Worm (Caenorhabditis elegans) whole organism, young adult: ENCODE measurements around the gene gpla-1.
A peak's percentile ranks its signal among the peaks of the same experiment; 100 is the strongest.

Experiments
- B0019.2 ChIP-seq: fragments of 200-800 bp; sonication (Bioruptor generic); conservative IDR thresholded peaks from 2 replicates; pipeline ENCODE4 v1.3.6; 2022; ENCODE audit warnings: missing genetic modification reagents, missing genetic modification characterization, missing compliant biosample characterization
- B0261.1 ChIP-seq: sonication (generic microtip); optimal IDR thresholded peaks from 2 replicates; lab custom pipeline; 2016; ENCODE audit warnings: mild to moderate bottlenecking, missing genetic modification characterization, moderate library complexity, missing compliant biosample characterization
- F33H1.4 ChIP-seq: fragments of 200-800 bp; sonication (Bioruptor generic); IDR thresholded peaks from 2 replicates; pipeline ENCODE4 v1.3.6; 2022; ENCODE audit warnings: missing genetic modification reagents, missing genetic modification characterization, missing compliant biosample characterization
- F37B4.10 ChIP-seq: fragments of 200-800 bp; sonication (Bioruptor generic); IDR thresholded peaks from 2 replicates; pipeline ENCODE4 v1.3.6; 2022; ENCODE audit warnings: missing genetic modification characterization, missing compliant biosample characterization
- F39B2.1 ChIP-seq: fragments of 200-800 bp; sonication (Bioruptor generic); IDR thresholded peaks from 2 replicates; pipeline ENCODE4 v1.3.6; 2022; ENCODE audit warnings: missing genetic modification reagents, missing genetic modification characterization, missing compliant biosample characterization
- F49E8.2 ChIP-seq: sonication (generic microtip); optimal IDR thresholded peaks from 3 replicates; lab custom pipeline; 2017; ENCODE audit warnings: missing genetic modification characterization, mild to moderate bottlenecking, missing compliant biosample characterization, antibody characterized with exemption, moderate library complexity; ENCODE audit not compliant: insufficient read depth
- F52B5.7 ChIP-seq: sonication (generic microtip); optimal IDR thresholded peaks from 2 replicates; lab custom pipeline; 2016; ENCODE audit warnings: mild to moderate bottlenecking, missing genetic modification characterization, missing compliant biosample characterization
- K11D2.4 ChIP-seq: fragments of 200-800 bp; sonication (Bioruptor generic); IDR thresholded peaks from 2 replicates; pipeline ENCODE4 v1.3.6; 2022; ENCODE audit warnings: missing genetic modification reagents, missing genetic modification characterization, missing compliant biosample characterization
- T26A5.8 ChIP-seq: sonication (generic microtip); optimal IDR thresholded peaks from 2 replicates; lab custom pipeline; 2016; ENCODE audit warnings: missing genetic modification characterization, missing compliant biosample characterization
- Y53G8AR.9 ChIP-seq: fragments of 200-800 bp; sonication (Bioruptor generic); conservative IDR thresholded peaks from 2 replicates; pipeline ENCODE4 v1.3.6; 2022; ENCODE audit warnings: missing genetic modification reagents, missing genetic modification characterization, missing compliant biosample characterization
- atf-7 ChIP-seq: sonication (generic microtip); optimal IDR thresholded peaks from 2 replicates; lab custom pipeline; 2017; ENCODE audit warnings: mild to moderate bottlenecking, missing genetic modification characterization, missing compliant biosample characterization
- attf-6 ChIP-seq: fragments of 200-800 bp; sonication (Bioruptor generic); IDR thresholded peaks from 2 replicates; pipeline ENCODE4 v1.3.6; 2022; ENCODE audit warnings: missing genetic modification reagents, missing genetic modification characterization, missing compliant biosample characterization
- bed-2 ChIP-seq: fragments of 200-800 bp; sonication (Bioruptor generic); IDR thresholded peaks from 2 replicates; pipeline ENCODE4 v1.3.6; 2022; ENCODE audit warnings: missing genetic modification reagents, missing genetic modification characterization, missing compliant biosample characterization
- ccch-3 ChIP-seq: fragments of 200-800 bp; sonication (Bioruptor generic); optimal IDR thresholded peaks from 2 replicates; lab custom pipeline; 2018; ENCODE audit warnings: mild to moderate bottlenecking, missing genetic modification characterization, missing compliant biosample characterization
- cebp-1 ChIP-seq, 2 experiments: fragments of 200-800 bp in 1 of 2; sonication (Bioruptor generic) in 1 of 2; sonication (generic microtip) in 1 of 2; IDR thresholded peaks in 1 of 2; optimal IDR thresholded peaks in 1 of 2; 2 replicates each; pipeline versions ENCODE4 v1.3.6 to Lab custom; 2017 to 2022; ENCODE audit warnings: missing compliant biosample characterization in 2 of 2, missing genetic modification characterization in 2 of 2, mild to moderate bottlenecking in 1 of 2, missing genetic modification reagents in 1 of 2, moderate library complexity in 1 of 2
- ceh-27 ChIP-seq: fragments of 200-800 bp; sonication (Bioruptor generic); optimal IDR thresholded peaks from 2 replicates; lab custom pipeline; 2018; ENCODE audit warnings: mild to moderate bottlenecking, missing genetic modification characterization, moderate library complexity, missing compliant biosample characterization
- ceh-58 ChIP-seq: fragments of 200-800 bp; sonication (Bioruptor generic); IDR thresholded peaks from 2 replicates; pipeline ENCODE4 v1.3.6; 2022; ENCODE audit warnings: missing genetic modification characterization, missing compliant biosample characterization
- chd-7 ChIP-seq: sonication (generic microtip); optimal IDR thresholded peaks from 2 replicates; lab custom pipeline; 2016; ENCODE audit warnings: mild to moderate bottlenecking, missing genetic modification characterization, moderate library complexity, missing compliant biosample characterization
- dpl-1 ChIP-seq: fragments of 150-350 bp; optimal IDR thresholded peaks from 2 replicates; lab custom pipeline; 2014; ENCODE audit warnings: missing biosample characterization, missing genetic modification reagents, missing genetic modification characterization
- efl-1 ChIP-seq: fragments of 150-350 bp; optimal IDR thresholded peaks from 2 replicates; lab custom pipeline; 2014; ENCODE audit warnings: missing biosample characterization, missing genetic modification reagents, missing genetic modification characterization
- gei-17 ChIP-seq: fragments of 200-800 bp; sonication (Bioruptor generic); optimal IDR thresholded peaks from 2 replicates; lab custom pipeline; 2018; ENCODE audit warnings: mild to moderate bottlenecking, missing genetic modification characterization, missing compliant biosample characterization
- hlh-26 ChIP-seq: fragments of 200-800 bp; sonication (Bioruptor generic); conservative IDR thresholded peaks from 2 replicates; pipeline ENCODE4 v1.3.6; 2022; ENCODE audit warnings: missing genetic modification reagents, missing genetic modification characterization, missing compliant biosample characterization
- hmg-20 ChIP-seq: fragments of 200-800 bp; sonication (Bioruptor generic); IDR thresholded peaks from 2 replicates; pipeline ENCODE4 v1.3.6; 2022; ENCODE audit warnings: missing genetic modification reagents, missing genetic modification characterization, missing compliant biosample characterization
- hsf-1 ChIP-seq: fragments of 200-800 bp; sonication (Bioruptor generic); IDR thresholded peaks from 2 replicates; pipeline ENCODE4 v1.3.6; 2022; ENCODE audit warnings: missing genetic modification reagents, missing genetic modification characterization, missing compliant biosample characterization
- lag-1 ChIP-seq: fragments of 200-800 bp; sonication (Bioruptor generic); IDR thresholded peaks from 2 replicates; pipeline ENCODE4 v1.3.6; 2022; ENCODE audit warnings: missing genetic modification reagents, missing genetic modification characterization, missing compliant biosample characterization
- let-526 ChIP-seq: fragments of 200-800 bp; sonication (Bioruptor generic); IDR thresholded peaks from 2 replicates; pipeline ENCODE4 v1.3.6; 2022; ENCODE audit warnings: missing genetic modification reagents, missing genetic modification characterization, missing compliant biosample characterization
- lin-35 ChIP-seq, 3 experiments: fragments of 150-350 bp in 2 of 3; sonication (generic microtip) in 1 of 3; optimal IDR thresholded peaks; 2 replicates each; lab custom pipeline; 2014 to 2018; ENCODE audit warnings: missing biosample characterization in 3 of 3, missing genetic modification characterization in 3 of 3, missing genetic modification reagents in 3 of 3
- lin-40 ChIP-seq: sonication (generic microtip); optimal IDR thresholded peaks from 2 replicates; lab custom pipeline; 2016; ENCODE audit warnings: missing genetic modification characterization, mild to moderate bottlenecking, missing compliant biosample characterization, missing genotype, missing genetic modification reagents
- madf-6 ChIP-seq: fragments of 200-800 bp; sonication (Bioruptor generic); IDR thresholded peaks from 2 replicates; pipeline ENCODE4 v1.3.6; 2022; ENCODE audit warnings: missing genetic modification reagents, missing genetic modification characterization, missing compliant biosample characterization
- madf-8 ChIP-seq: fragments of 200-800 bp; sonication (Bioruptor generic); conservative IDR thresholded peaks from 2 replicates; pipeline ENCODE4 v1.3.6; 2022; ENCODE audit warnings: missing genetic modification reagents, missing genetic modification characterization, missing compliant biosample characterization
- mcd-1 ChIP-seq: fragments of 200-800 bp; sonication (Bioruptor generic); IDR thresholded peaks from 2 replicates; pipeline ENCODE4 v1.3.6; 2022; ENCODE audit warnings: missing genetic modification reagents, missing genetic modification characterization, missing compliant biosample characterization
- mes-4 ChIP-seq: sonication (generic microtip); optimal IDR thresholded peaks from 2 replicates; lab custom pipeline; 2016; ENCODE audit warnings: missing genotype, missing genetic modification characterization, missing compliant biosample characterization
- mxl-1 ChIP-seq: sonication (generic microtip); optimal IDR thresholded peaks from 2 replicates; lab custom pipeline; 2016; ENCODE audit warnings: missing genetic modification characterization, missing compliant biosample characterization
- nfya-1 ChIP-seq: sonication (generic microtip); optimal IDR thresholded peaks from 2 replicates; lab custom pipeline; 2017; ENCODE audit warnings: antibody characterized with exemption, missing compliant biosample characterization, missing genetic modification characterization, borderline replicate concordance; ENCODE audit not compliant: insufficient read depth
- nhr-179 ChIP-seq: sonication (generic microtip); optimal IDR thresholded peaks from 2 replicates; lab custom pipeline; 2016; ENCODE audit warnings: mild to moderate bottlenecking, missing genetic modification characterization, missing compliant biosample characterization
- pbrm-1 ChIP-seq: fragments of 200-800 bp; sonication (Bioruptor generic); IDR thresholded peaks from 2 replicates; pipeline ENCODE4 v1.3.6; 2022; ENCODE audit warnings: missing genetic modification reagents, missing genetic modification characterization, missing compliant biosample characterization
- snpc-1.3 ChIP-seq: sonication (generic microtip); optimal IDR thresholded peaks from 2 replicates; lab custom pipeline; 2017; ENCODE audit warnings: missing genetic modification characterization, mild to moderate bottlenecking, missing compliant biosample characterization, antibody characterized with exemption, moderate library complexity, missing genotype, missing genetic modification reagents; ENCODE audit not compliant: insufficient read depth
- snpc-4 ChIP-seq, 5 experiments: fragments of 150-350 bp in 1 of 5; sonication (generic microtip) in 4 of 5; optimal IDR thresholded peaks; 2 replicates each; lab custom pipeline; 2014 to 2018; ENCODE audit warnings: missing genetic modification characterization in 5 of 5, missing biosample characterization in 3 of 5, antibody characterized with exemption in 2 of 5, mild to moderate bottlenecking in 2 of 5, missing compliant biosample characterization in 2 of 5, missing genotype in 2 of 5, moderate library complexity in 2 of 5, missing genetic modification reagents in 1 of 5
- somi-1 ChIP-seq: fragments of 200-800 bp; sonication (Bioruptor generic); optimal IDR thresholded peaks from 2 replicates; lab custom pipeline; 2018; ENCODE audit warnings: mild to moderate bottlenecking, missing genetic modification characterization, missing compliant biosample characterization
- tbp1 ChIP-seq: fragments of 200-800 bp; sonication (Bioruptor generic); optimal IDR thresholded peaks from 2 replicates; lab custom pipeline; 2018; ENCODE audit warnings: mild to moderate bottlenecking, missing genetic modification characterization, missing compliant biosample characterization
- unc-130 ChIP-seq: sonication (generic microtip); optimal IDR thresholded peaks from 2 replicates; lab custom pipeline; 2016; ENCODE audit warnings: missing genetic modification reagents, missing genetic modification characterization, missing compliant biosample characterization
- xnd-1 ChIP-seq: sonication (generic microtip); optimal IDR thresholded peaks from 2 replicates; lab custom pipeline; 2016; ENCODE audit warnings: missing genotype, missing genetic modification reagents, missing genetic modification characterization, missing compliant biosample characterization
- zfh-2 ChIP-seq: fragments of 200-800 bp; sonication (Bioruptor generic); conservative IDR thresholded peaks from 2 replicates; pipeline ENCODE4 v1.3.6; 2022; ENCODE audit warnings: missing genetic modification reagents, missing genetic modification characterization, missing compliant biosample characterization
- ztf-25 ChIP-seq: fragments of 200-800 bp; sonication (Bioruptor generic); IDR thresholded peaks from 2 replicates; pipeline ENCODE4 v1.3.6; 2022; ENCODE audit warnings: missing genetic modification reagents, missing genetic modification characterization, missing compliant biosample characterization
- ztf-26 ChIP-seq: sonication (generic microtip); optimal IDR thresholded peaks from 2 replicates; lab custom pipeline; 2017; ENCODE audit warnings: missing genetic modification characterization, missing compliant biosample characterization

Gene gpla-1

ce11 chrV:11921689-11922517 lies 15.7 kb downstream of the gpla-1 start:
- TF ChIP-seq hsf-1 (0 out of 2 replicates have a peak, but pooled peaks have one; percentile 30), xnd-1 (tag; lab: Kevin White, UChicago) (peak; percentile 79), lin-35 (GFP tag; optimal IDR thresholded peaks at IDR 0.05; lab: Kevin White, UChicago) (no peak), snpc-4 (GFP tag; optimal IDR thresholded peaks at IDR 0.05; lab: Kevin White, UChicago) (no peak), snpc-4 (tag; optimal IDR thresholded peaks at IDR 0.05; lab: Kevin White, UChicago) (no peak), F39B2.1 (GFP tag; lab: Robert Waterston, UW) (no peak), lag-1 (GFP tag; lab: Robert Waterston, UW) (no peak), tbp1 (GFP tag; lab: Kevin White, UChicago) (no peak), mxl-1 (tag; lab: Kevin White, UChicago) (no peak), K11D2.4 (GFP tag; lab: Robert Waterston, UW) (0 out of 2 replicates have a peak, but pooled peaks have one; percentile 48), cebp-1 (GFP tag; IDR thresholded peaks at IDR 0.05; lab: Robert Waterston, UW) (no peak), cebp-1 (tag; optimal IDR thresholded peaks at IDR 0.05; lab: Kevin White, UChicago) (peak; percentile 36), efl-1 (GFP tag; lab: Kevin White, UChicago) (peak; percentile 52), zfh-2 (peak; percentile 48; the same call in 1 of the 2 replicates), chd-7 (tag; lab: Kevin White, UChicago) (peak; percentile 43), atf-7 (tag; lab: Kevin White, UChicago) (peak; percentile 3), B0261.1 (tag; lab: Kevin White, UChicago) (no peak), ceh-27 (GFP tag; lab: Kevin White, UChicago) (no peak), F33H1.4 (GFP tag; lab: Robert Waterston, UW) (0 out of 2 replicates have a peak, but pooled peaks have one; percentile 21), madf-6 (GFP tag; lab: Robert Waterston, UW) (peak; percentile 93), gei-17 (GFP tag; lab: Kevin White, UChicago) (no peak), dpl-1 (peak; percentile 8), lin-40 (tag; lab: Kevin White, UChicago) (peak; percentile 1), T26A5.8 (tag; lab: Kevin White, UChicago) (no peak), let-526 (GFP tag; lab: Robert Waterston, UW) (no peak), snpc-1.3 (no peak), madf-8 (GFP tag; lab: Robert Waterston, UW) (peak; percentile 81), ztf-25 (0 out of 2 replicates have a peak, but pooled peaks have one; percentile 27), somi-1 (GFP tag; lab: Kevin White, UChicago) (peak; percentile 48), hmg-20 (no peak)

ce11 chrV:11921229-11921628 lies 16.4 kb downstream of the gpla-1 start:
- TF ChIP-seq bed-2 (GFP tag; lab: Robert Waterston, UW) (no peak), hmg-20 (no peak), F49E8.2 (tag; lab: Kevin White, UChicago) (no peak), ceh-58 (no peak), atf-7 (tag; lab: Kevin White, UChicago) (no peak), hlh-26 (GFP tag; lab: Robert Waterston, UW) (no peak), nfya-1 (no peak), B0019.2 (no peak), nhr-179 (tag; lab: Kevin White, UChicago) (no peak), F37B4.10 (GFP tag; lab: Robert Waterston, UW) (no peak), Y53G8AR.9 (no peak), unc-130 (GFP tag; lab: Kevin White, UChicago) (no peak), chd-7 (tag; lab: Kevin White, UChicago) (no peak), ccch-3 (GFP tag; lab: Kevin White, UChicago) (no peak), F52B5.7 (no peak), attf-6 (GFP tag; lab: Robert Waterston, UW) (no peak), mcd-1 (GFP tag; lab: Robert Waterston, UW) (no peak), ceh-27 (GFP tag; lab: Kevin White, UChicago) (no peak), K11D2.4 (GFP tag; lab: Robert Waterston, UW) (no peak), mes-4 (tag; lab: Kevin White, UChicago) (no peak), somi-1 (GFP tag; lab: Kevin White, UChicago) (no peak), pbrm-1 (GFP tag; lab: Robert Waterston, UW) (no peak), ztf-26 (tag; lab: Kevin White, UChicago) (no peak)
